Fruit fly (Drosophila melanogaster): Measurements from ENCODE around the gene CG43954.
A peak's percentile ranks its signal among the peaks of the same experiment; 100 is the strongest.

The CG43954 gene

dm6 chr3L:16699292-16700026, 12.0 kb downstream of the CG43954 start:
- no peak for TF ChIP-seq noc (tag; optimal IDR thresholded peaks at IDR 0.05)

- no peak for TF ChIP-seq noc (tag; optimal IDR thresholded peaks at IDR 0.05)
Observed at dm6 chr3L:16698089-16698488, 13.4 kb downstream of the CG43954 start.

dm6 chr3L:16697069-16697468, 14.4 kb downstream of the CG43954 start:
- peak; percentile 51 for TF ChIP-seq noc (tag; optimal IDR thresholded peaks at IDR 0.05)

dm6 chr3L:16695076-16695847, 16.2 kb downstream of the CG43954 start:
- peak; percentile 10 for TF ChIP-seq noc (tag; optimal IDR thresholded peaks at IDR 0.05)

dm6 chr3L:16693844-16694243, 17.6 kb downstream of the CG43954 start:
- peak; percentile 56 for TF ChIP-seq noc (tag; optimal IDR thresholded peaks at IDR 0.05)

- no peak for TF ChIP-seq noc (tag; optimal IDR thresholded peaks at IDR 0.05)
Observed at dm6 chr3L:16690055-16690454, 21.4 kb downstream of the CG43954 start.

dm6 chr3L:16689491-16689890, 22.0 kb downstream of the CG43954 start:
- TF ChIP-seq noc (tag; optimal IDR thresholded peaks at IDR 0.05): no peak

dm6 chr3L:16683007-16683406, 28.5 kb downstream of the CG43954 start:
- no peak for TF ChIP-seq noc (tag; optimal IDR thresholded peaks at IDR 0.05)

dm6 chr3L:16682371-16682770, 29.1 kb downstream of the CG43954 start:
- no peak for TF ChIP-seq noc (tag; optimal IDR thresholded peaks at IDR 0.05)

dm6 chr3L:16679492-16680120, 31.9 kb downstream of the CG43954 start:
- TF ChIP-seq noc (tag; optimal IDR thresholded peaks at IDR 0.05): no peak

dm6 chr3L:16673367-16674014, 38.0 kb downstream of the CG43954 start, which contains the start of the genes zetaCOP and CG13032:
zetaCOP (minus strand) TSS chr3L:16673555.
CG13032 (plus strand) TSS chr3L:16673964.
- no peak for TF ChIP-seq noc (tag; optimal IDR thresholded peaks at IDR 0.05)

dm6 chr3L:16670882-16671675, 40.4 kb downstream of the CG43954 start:
- peak; percentile 63 for TF ChIP-seq noc (tag; optimal IDR thresholded peaks at IDR 0.05)

- TF ChIP-seq noc (tag; optimal IDR thresholded peaks at IDR 0.05): peak; percentile 51
Observed at dm6 chr3L:16670195-16670594, 41.3 kb downstream of the CG43954 start.

dm6 chr3L:16668797-16669196, 42.7 kb downstream of the CG43954 start:
- TF ChIP-seq noc (tag; optimal IDR thresholded peaks at IDR 0.05): no peak

Measured in whole organism, larva.